Worm (Caenorhabditis elegans) whole organism, mixed stage, embryonic: ENCODE measurements around the gene ins-2.

Source experiments
- blmp-1 ChIP-seq: fragments of 150-350 bp; optimal IDR thresholded peaks from 2 replicates; lab custom pipeline; 2014; ENCODE audit warnings: missing biosample characterization, missing genetic modification characterization
- cnd-1 ChIP-seq: fragments of 200-800 bp; sonication (Bioruptor generic); optimal IDR thresholded peaks from 2 replicates; lab custom pipeline; 2018; ENCODE audit warnings: mild to moderate bottlenecking, missing genetic modification characterization, missing compliant biosample characterization
- elt-3 ChIP-seq: fragments of 150-350 bp; optimal IDR thresholded peaks from 2 replicates; lab custom pipeline; 2014; ENCODE audit warnings: missing biosample characterization, missing genetic modification characterization
- flh-1 ChIP-seq: fragments of 200-800 bp; sonication (Bioruptor generic); optimal IDR thresholded peaks from 2 replicates; lab custom pipeline; 2018; ENCODE audit warnings: mild to moderate bottlenecking, missing genetic modification characterization, moderate library complexity, missing compliant biosample characterization
- lsy-2 ChIP-seq: fragments of 150-350 bp; optimal IDR thresholded peaks from 2 replicates; lab custom pipeline; 2014; ENCODE audit warnings: missing biosample characterization, missing genetic modification characterization
- mep-1 ChIP-seq: fragments of 150-350 bp; optimal IDR thresholded peaks from 2 replicates; lab custom pipeline; 2017; ENCODE audit warnings: missing biosample characterization, missing genetic modification reagents, missing genetic modification characterization, inconsistent platforms
- nhr-12 ChIP-seq: fragments of 150-350 bp; optimal IDR thresholded peaks from 2 replicates; lab custom pipeline; 2014; ENCODE audit warnings: missing biosample characterization, missing genetic modification characterization
- nhr-28 ChIP-seq: fragments of 150-350 bp; optimal IDR thresholded peaks from 2 replicates; lab custom pipeline; 2014; ENCODE audit warnings: missing biosample characterization, missing genetic modification characterization
- nhr-76 ChIP-seq: sonication (generic microtip); optimal IDR thresholded peaks from 2 replicates; lab custom pipeline; 2017; ENCODE audit warnings: missing biosample characterization, missing genetic modification characterization
- pha-4 ChIP-seq: fragments of 150-350 bp; optimal IDR thresholded peaks from 2 replicates; lab custom pipeline; 2018; ENCODE audit warnings: missing biosample characterization, missing genetic modification reagents, missing genetic modification characterization
- snpc-4 ChIP-seq: fragments of 150-350 bp; optimal IDR thresholded peaks from 2 replicates; lab custom pipeline; 2014; ENCODE audit warnings: missing biosample characterization, missing genetic modification characterization
- sptf-1 ChIP-seq: sonication (generic microtip); optimal IDR thresholded peaks from 2 replicates; lab custom pipeline; 2017; ENCODE audit warnings: mild to moderate bottlenecking, missing genetic modification characterization, moderate library complexity, missing compliant biosample characterization
- unc-39 ChIP-seq: fragments of 150-350 bp; optimal IDR thresholded peaks from 2 replicates; lab custom pipeline; 2014; ENCODE audit warnings: missing biosample characterization, missing genetic modification characterization

DNA sequence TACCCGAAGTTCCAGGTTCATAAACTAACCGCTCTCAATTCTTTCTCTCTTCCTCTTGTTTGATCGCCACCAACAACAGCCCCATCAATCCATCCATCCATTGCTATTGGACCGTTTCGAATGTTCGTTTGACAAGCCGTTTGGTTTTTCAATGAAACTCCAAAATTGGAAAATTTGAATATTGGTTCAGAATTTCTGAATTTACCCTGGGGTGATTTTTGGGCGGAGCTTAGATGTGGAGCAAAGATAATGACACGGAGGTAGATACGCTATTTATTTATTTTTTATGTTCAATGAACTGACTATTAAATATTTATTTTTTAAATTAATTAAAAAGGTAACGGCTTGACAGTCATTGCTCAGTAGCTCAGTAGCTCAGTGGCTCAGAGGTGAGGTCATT is 44.1 kb upstream of the ins-2 start, which contains the start of gene B0034.2:
- TF ChIP-seq lsy-2 (tag; lab: Kevin White, UChicago) = no peak
- TF ChIP-seq cnd-1 (tag; lab: Kevin White, UChicago) = no peak
- no peak for TF ChIP-seq unc-39
- TF ChIP-seq blmp-1 (tag; lab: Kevin White, UChicago) = no peak
- no peak for TF ChIP-seq snpc-4 (tag; lab: Kevin White, UChicago)
- TF ChIP-seq nhr-76 = no peak
- TF ChIP-seq nhr-12 = no peak
- no peak for TF ChIP-seq elt-3 (tag; lab: Kevin White, UChicago)
- TF ChIP-seq sptf-1 (tag; lab: Kevin White, UChicago) = no peak
- TF ChIP-seq flh-1 (GFP tag; lab: Kevin White, UChicago) = no peak
- TF ChIP-seq nhr-28 (tag; lab: Kevin White, UChicago) = no peak
- TF ChIP-seq pha-4 = no peak
- TF ChIP-seq mep-1 (tag; lab: Kevin White, UChicago) = no peak
